Fruit fly (Drosophila melanogaster) whole organism, pupa: ENCODE data around the gene CG31368.

Experiments
- CG13204 ChIP-seq: fragments of 200-800 bp; sonication (Bioruptor generic); optimal IDR thresholded peaks from 2 replicates; lab custom pipeline; 2018; ENCODE audit warnings: missing biosample characterization, mild to moderate bottlenecking, missing genetic modification characterization, moderate library complexity
- CG14655 ChIP-seq: fragments of 200-800 bp; sonication (Bioruptor generic); optimal IDR thresholded peaks from 3 replicates; lab custom pipeline; 2017; ENCODE audit warnings: mild to moderate bottlenecking, missing biosample characterization, missing genetic modification reagents, missing genetic modification characterization
- CG17806 ChIP-seq: fragments of 200-800 bp; sonication (Bioruptor generic); optimal IDR thresholded peaks from 2 replicates; lab custom pipeline; 2018; ENCODE audit warnings: missing biosample characterization, mild to moderate bottlenecking, missing genetic modification characterization, moderate library complexity
- CG8159 ChIP-seq: fragments of 200-800 bp; sonication (Bioruptor generic); optimal IDR thresholded peaks from 3 replicates; lab custom pipeline; 2018; ENCODE audit warnings: missing biosample characterization, mild to moderate bottlenecking, missing genetic modification characterization, moderate library complexity
- CG9948 ChIP-seq: fragments of 200-800 bp; sonication (Bioruptor generic); optimal IDR thresholded peaks from 2 replicates; lab custom pipeline; 2018; ENCODE audit warnings: missing biosample characterization, mild to moderate bottlenecking, missing genetic modification characterization, moderate library complexity
- EcR ChIP-seq: fragments of 200-800 bp; sonication (Bioruptor generic); optimal IDR thresholded peaks from 3 replicates; lab custom pipeline; 2019; ENCODE audit warnings: missing biosample characterization, missing genetic modification characterization, mild to moderate bottlenecking, moderate library complexity, missing genetic modification reagents
- Ets98B ChIP-seq: fragments of 200-800 bp; sonication (Bioruptor generic); IDR thresholded peaks from 2 replicates; pipeline ENCODE4 v1.3.6; 2022; ENCODE audit warnings: missing biosample characterization, missing genetic modification characterization
- Pif1A ChIP-seq: fragments of 200-800 bp; sonication (Bioruptor generic); optimal IDR thresholded peaks from 3 replicates; lab custom pipeline; 2016; ENCODE audit warnings: missing biosample characterization, missing genetic modification characterization
- Snoo ChIP-seq: fragments of 200-800 bp; sonication (Bioruptor generic); optimal IDR thresholded peaks from 3 replicates; lab custom pipeline; 2017; ENCODE audit warnings: missing biosample characterization, mild to moderate bottlenecking, missing genetic modification characterization, inconsistent platforms

DNA sequence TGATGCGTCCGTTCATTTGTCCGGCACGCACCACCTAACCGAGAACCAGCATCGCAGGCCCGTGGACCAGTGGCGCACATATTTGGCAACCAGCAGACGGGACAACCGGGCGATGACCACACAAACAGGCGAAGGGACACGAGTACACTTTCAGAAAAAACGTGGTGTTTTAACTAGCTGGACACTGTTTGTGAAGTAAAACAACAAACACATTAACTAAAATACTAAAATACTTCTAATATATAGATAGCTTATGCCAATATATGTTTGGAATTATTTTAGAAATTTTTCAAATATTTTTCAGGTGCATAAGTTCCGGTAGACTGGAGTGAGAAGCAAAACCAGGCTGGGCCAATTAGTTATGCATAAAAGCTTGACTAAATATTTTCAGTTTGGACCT is 20.3 kb downstream of the CG31368 start:
- TF ChIP-seq EcR (no peak), CG8159 (no peak), CG9948 (no peak), CG17806 (no peak), Pif1A (GFP tag; lab: Kevin White, UChicago) (no peak), Snoo (tag; lab: Kevin White, UChicago) (no peak), Ets98B (GFP tag; lab: Robert Waterston, UW) (no peak), CG13204 (GFP tag; lab: Kevin White, UChicago) (no peak), CG14655 (no peak)
